7 worm cellular contexts compared by ENCODE assay signal in genomic region chrX:13638351-13638958, ce11.
TF ChIP-seq lines count a peak whose summit lies in the region.

No protein-coding gene starts in this region.

TF ChIP-seq in whole organism, L1 larva, 84 proteins besides CTCF, POLR2A, EP300 and RAD21 (continues in another document):
- peak; percentile 87 for TF ChIP-seq lin-14 (GFP tag; optimal IDR thresholded peaks at IDR 0.05; lab: Kevin White, UChicago)
- TF ChIP-seq pax-3 (tag; optimal IDR thresholded peaks at IDR 0.05; lab: Kevin White, UChicago), result no peak
- TF ChIP-seq fos-1 (tag; optimal IDR thresholded peaks at IDR 0.05; lab: Kevin White, UChicago), result no peak
- TF ChIP-seq elt-3 (tag; optimal IDR thresholded peaks at IDR 0.05; lab: Kevin White, UChicago), result no peak
- no peak for TF ChIP-seq irx-1 (tag; optimal IDR thresholded peaks at IDR 0.05; lab: Kevin White, UChicago)
- TF ChIP-seq nhr-77 (tag; optimal IDR thresholded peaks at IDR 0.05; lab: Kevin White, UChicago), result no peak
- TF ChIP-seq unc-130 (tag; optimal IDR thresholded peaks at IDR 0.05; lab: Kevin White, UChicago), result peak; percentile 38
- no peak for TF ChIP-seq tbx-2 (tag; optimal IDR thresholded peaks at IDR 0.05; lab: Kevin White, UChicago)
- TF ChIP-seq sup-37 (GFP tag; optimal IDR thresholded peaks at IDR 0.05; lab: Kevin White, UChicago), result no peak
- TF ChIP-seq nhr-12 (tag; optimal IDR thresholded peaks at IDR 0.05; lab: Kevin White, UChicago), result no peak
- no peak for TF ChIP-seq C04F5.9 (tag; optimal IDR thresholded peaks at IDR 0.05; lab: Kevin White, UChicago)
- no peak for TF ChIP-seq snpc-4 (tag; optimal IDR thresholded peaks at IDR 0.05; lab: Kevin White, UChicago)
- no peak for TF ChIP-seq pag-3 (tag; optimal IDR thresholded peaks at IDR 0.05; lab: Kevin White, UChicago; ENCODE audit: borderline replicate concordance, insufficient read depth)

TF ChIP-seq in whole organism, L2 larva, 48 proteins besides CTCF, POLR2A, EP300 and RAD21:
- TF ChIP-seq C34F6.9 (tag; optimal IDR thresholded peaks at IDR 0.05; lab: Kevin White, UChicago), result peak; percentile 17
- no peak for TF ChIP-seq nhr-23 (tag; optimal IDR thresholded peaks at IDR 0.05; lab: Kevin White, UChicago)
- TF ChIP-seq sma-9 (GFP tag; optimal IDR thresholded peaks at IDR 0.05; lab: Kevin White, UChicago), result peak; percentile 31
- no peak for TF ChIP-seq sma-9 (tag; optimal IDR thresholded peaks at IDR 0.05; lab: Kevin White, UChicago)
- peak; percentile 69 for TF ChIP-seq F13H6.1 (tag; optimal IDR thresholded peaks at IDR 0.05; lab: Kevin White, UChicago)
- TF ChIP-seq dmd-4 (tag; optimal IDR thresholded peaks at IDR 0.05; lab: Kevin White, UChicago), result no peak
- TF ChIP-seq unc-55 (GFP tag; optimal IDR thresholded peaks at IDR 0.05; lab: Kevin White, UChicago), result no peak
- TF ChIP-seq sem-4 (tag; optimal IDR thresholded peaks at IDR 0.05; lab: Kevin White, UChicago), result peak; percentile 11
- peak; percentile 53 for TF ChIP-seq nhr-129 (tag; optimal IDR thresholded peaks at IDR 0.05; lab: Kevin White, UChicago)
- peak; percentile 9 for TF ChIP-seq lin-39 (tag; optimal IDR thresholded peaks at IDR 0.05; lab: Kevin White, UChicago)
- no peak for TF ChIP-seq mdl-1 (tag; optimal IDR thresholded peaks at IDR 0.05; lab: Kevin White, UChicago)

TF ChIP-seq in whole organism, L3 larva, 47 proteins besides CTCF, POLR2A, EP300 and RAD21:
- TF ChIP-seq egl-27 (tag; optimal IDR thresholded peaks at IDR 0.05; lab: Kevin White, UChicago) (no peak), egl-5 (tag; optimal IDR thresholded peaks at IDR 0.05; lab: Kevin White, UChicago) (peak; percentile 85), lin-39 (tag; optimal IDR thresholded peaks at IDR 0.05; lab: Kevin White, UChicago) (no peak)

TF ChIP-seq in whole organism, L4 larva, 104 proteins besides CTCF, POLR2A, EP300 and RAD21:
- no peak for TF ChIP-seq nhr-41 (GFP tag; IDR thresholded peaks at IDR 0.05; lab: Robert Waterston, UW)
- TF ChIP-seq daf-16 (GFP tag; optimal IDR thresholded peaks at IDR 0.05; lab: Kevin White, UChicago), result peak in 1 of 2 experiments; percentile 40
- no peak for TF ChIP-seq daf-16 (tag; optimal IDR thresholded peaks at IDR 0.05; lab: Kevin White, UChicago)
- peak in 1 of 2 experiments; percentile 92 for TF ChIP-seq unc-62 (GFP tag; optimal IDR thresholded peaks at IDR 0.05 in 1 of 2; lab: Kevin White, UChicago)
- TF ChIP-seq unc-62 (tag; optimal IDR thresholded peaks at IDR 0.05; lab: Kevin White, UChicago), result no peak
- no peak for TF ChIP-seq nhr-76 (tag; optimal IDR thresholded peaks at IDR 0.05; lab: Kevin White, UChicago)
- TF ChIP-seq hmg-1.1 (GFP tag; IDR thresholded peaks at IDR 0.05; lab: Robert Waterston, UW), result no peak
- peak; percentile 16 for TF ChIP-seq mxl-3 (GFP tag; optimal IDR thresholded peaks at IDR 0.05; lab: Kevin White, UChicago)
- no peak for TF ChIP-seq zag-1 (tag; optimal IDR thresholded peaks at IDR 0.05; lab: Kevin White, UChicago)
- TF ChIP-seq F44E2.7 (GFP tag; IDR thresholded peaks at IDR 0.05; lab: Robert Waterston, UW), result 0 out of 2 replicates have a peak, but pooled peaks have one; percentile 23
- TF ChIP-seq gei-8 (GFP tag; optimal IDR thresholded peaks at IDR 0.05; lab: Kevin White, UChicago), result no peak
- no peak for TF ChIP-seq lin-29 (GFP tag; IDR thresholded peaks at IDR 0.05; lab: Robert Waterston, UW)
- no peak for TF ChIP-seq lin-39 (tag; optimal IDR thresholded peaks at IDR 0.05; lab: Kevin White, UChicago)
- TF ChIP-seq zfp-3 (GFP tag; conservative IDR thresholded peaks at IDR 0.05; lab: Robert Waterston, UW), result no peak
- TF ChIP-seq dmd-8 (GFP tag; IDR thresholded peaks at IDR 0.05; lab: Robert Waterston, UW), result no peak

TF ChIP-seq in whole organism, late embryonic, 69 proteins besides CTCF, POLR2A, EP300 and RAD21:
- TF ChIP-seq K02D7.2 (tag; optimal IDR thresholded peaks at IDR 0.05; lab: Kevin White, UChicago) (no peak), ceh-18 (tag; optimal IDR thresholded peaks at IDR 0.05; lab: Kevin White, UChicago) (peak; percentile 43), C38D4.7 (GFP tag; optimal IDR thresholded peaks at IDR 0.05; lab: Kevin White, UChicago) (no peak), rnt-1 (tag; optimal IDR thresholded peaks at IDR 0.05; lab: Kevin White, UChicago) (peak; percentile 3), nhr-11 (tag; optimal IDR thresholded peaks at IDR 0.05; lab: Kevin White, UChicago) (no peak)

TF ChIP-seq in whole organism, mixed stage, embryonic, 35 proteins besides CTCF, POLR2A, EP300 and RAD21:
- TF ChIP-seq elt-1 (tag; optimal IDR thresholded peaks at IDR 0.05; lab: Kevin White, UChicago; ENCODE audit: borderline replicate concordance, insufficient read depth), result no peak
- no peak for TF ChIP-seq bed-3 (GFP tag; optimal IDR thresholded peaks at IDR 0.05; lab: Kevin White, UChicago)
- no peak for TF ChIP-seq pha-4 (tag; optimal IDR thresholded peaks at IDR 0.05; lab: Kevin White, UChicago)
- TF ChIP-seq hlh-1 (tag; optimal IDR thresholded peaks at IDR 0.05; lab: Kevin White, UChicago), result peak; percentile 45
- peak; percentile 28 for TF ChIP-seq unc-62 (GFP tag; optimal IDR thresholded peaks at IDR 0.05; lab: Kevin White, UChicago)
- TF ChIP-seq unc-120 (tag; optimal IDR thresholded peaks at IDR 0.05; lab: Kevin White, UChicago; ENCODE audit: poor library complexity, severe bottlenecking), result peak; percentile 84

TF ChIP-seq in whole organism, young adult, 124 proteins besides CTCF, POLR2A, EP300 and RAD21:
- TF ChIP-seq madf-3 (GFP tag; IDR thresholded peaks at IDR 0.05; lab: Robert Waterston, UW) (0 out of 2 replicates have a peak, but pooled peaks have one; percentile 40), T07F8.4 (tag; optimal IDR thresholded peaks at IDR 0.05; lab: Kevin White, UChicago) (no peak)
